Worm (Caenorhabditis elegans): ENCODE measurements around the gene nol-9.

DNA sequence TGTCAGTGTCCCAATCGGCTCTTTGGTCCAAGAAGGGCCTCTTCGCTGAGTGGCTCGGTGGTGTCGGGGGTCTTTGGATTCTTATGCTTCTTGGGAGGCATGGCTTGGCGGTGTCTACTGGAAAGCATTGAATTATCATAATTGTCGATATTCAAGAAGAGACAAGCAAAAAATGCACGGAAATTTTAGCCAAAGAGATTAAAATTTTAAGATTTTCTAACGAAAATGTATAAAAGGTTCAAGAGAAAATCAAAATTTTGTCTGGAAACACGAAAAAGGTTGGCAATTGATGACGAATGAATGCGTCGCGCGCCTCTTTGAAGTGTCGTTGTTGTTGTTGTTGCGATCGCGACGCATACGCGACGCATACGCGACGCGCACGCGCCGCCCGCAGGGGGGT is 38.6 kb downstream of the nol-9 start, which contains the start of gene Y38H8A.12:
- TF ChIP-seq ceh-18 (tag; optimal IDR thresholded peaks at IDR 0.05) (no peak), C08G9.2 (tag; optimal IDR thresholded peaks at IDR 0.05) (no peak), ceh-19 (GFP tag; optimal IDR thresholded peaks at IDR 0.05) (no peak), K09A11.1 (tag; optimal IDR thresholded peaks at IDR 0.05; ENCODE audit: insufficient read depth) (no peak), nfya-1 (tag; optimal IDR thresholded peaks at IDR 0.05) (no peak), rnt-1 (tag; optimal IDR thresholded peaks at IDR 0.05) (no peak), che-1 (tag; optimal IDR thresholded peaks at IDR 0.05) (no peak)

Measured in whole organism, late embryonic.